Worm (Caenorhabditis elegans) whole organism, L2 larva: ENCODE data around the gene F48F5.6.

Experiments used
- F13H6.1 ChIP-seq: sonication (generic microtip); optimal IDR thresholded peaks from 2 replicates; lab custom pipeline; 2016; ENCODE audit warnings: missing genetic modification characterization, missing compliant biosample characterization
- ama-1 ChIP-seq: fragments of 150-350 bp; optimal IDR thresholded peaks from 2 replicates; lab custom pipeline; 2018; ENCODE audit warnings: inconsistent platforms
- blmp-1 ChIP-seq: sonication (generic microtip); optimal IDR thresholded peaks from 2 replicates; lab custom pipeline; 2017; ENCODE audit warnings: missing genetic modification characterization, mild to moderate bottlenecking, missing compliant biosample characterization, antibody characterized with exemption, moderate library complexity; ENCODE audit not compliant: insufficient read depth
- ceh-82 ChIP-seq: fragments of 150-350 bp; optimal IDR thresholded peaks from 2 replicates; lab custom pipeline; 2014; ENCODE audit warnings: missing biosample characterization, missing genetic modification characterization
- elt-1 ChIP-seq: fragments of 150-350 bp; optimal IDR thresholded peaks from 2 replicates; lab custom pipeline; 2014; ENCODE audit warnings: missing biosample characterization, missing genetic modification characterization
- lin-13 ChIP-seq: fragments of 150-350 bp; optimal IDR thresholded peaks from 2 replicates; lab custom pipeline; 2014; ENCODE audit warnings: missing biosample characterization, missing genetic modification reagents, missing genetic modification characterization
- nhr-11 ChIP-seq: fragments of 150-350 bp; optimal IDR thresholded peaks from 2 replicates; lab custom pipeline; 2014; ENCODE audit warnings: missing biosample characterization, missing genetic modification characterization
- sma-9 ChIP-seq, 2 experiments: fragments of 150-350 bp in 1 of 2; sonication (generic microtip) in 1 of 2; optimal IDR thresholded peaks; 2 replicates each; lab custom pipeline; 2014 to 2016; ENCODE audit warnings: missing genetic modification characterization in 2 of 2, mild to moderate bottlenecking in 1 of 2, missing biosample characterization in 1 of 2, missing compliant biosample characterization in 1 of 2, missing genetic modification reagents in 1 of 2, moderate library complexity in 1 of 2
- unc-39 ChIP-seq: fragments of 150-350 bp; optimal IDR thresholded peaks from 2 replicates; lab custom pipeline; 2014; ENCODE audit warnings: missing biosample characterization, missing genetic modification characterization
- unc-62 ChIP-seq: fragments of 150-350 bp; optimal IDR thresholded peaks from 2 replicates; lab custom pipeline; 2014; ENCODE audit warnings: missing biosample characterization, missing genetic modification reagents, missing genetic modification characterization
- ztf-11 ChIP-seq: sonication (generic microtip); optimal IDR thresholded peaks from 2 replicates; lab custom pipeline; 2017; ENCODE audit warnings: missing biosample characterization, missing genetic modification characterization

DNA sequence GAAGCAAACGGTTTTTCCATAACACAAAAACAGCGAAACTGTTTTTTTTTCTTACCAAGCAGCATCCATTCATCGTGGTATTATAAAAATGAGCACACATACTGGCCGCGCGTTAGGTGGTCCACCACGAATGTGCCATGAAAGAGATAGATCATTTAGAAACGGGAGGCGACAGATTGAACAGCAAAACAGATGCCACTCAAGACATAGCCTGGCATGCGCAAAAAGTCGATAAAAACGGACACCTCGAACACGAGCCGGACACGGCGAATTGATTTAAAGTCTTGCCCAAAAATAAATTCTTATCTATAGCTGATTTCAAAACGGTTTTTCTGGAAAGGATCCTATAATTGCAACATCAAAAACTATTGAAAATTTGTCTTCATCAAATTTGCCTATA lies 4.2 kb upstream of the F48F5.6 start:
- no peak for TF ChIP-seq ceh-82
- no peak for TF ChIP-seq elt-1 (tag; lab: Kevin White, UChicago)
- no peak for TF ChIP-seq F13H6.1 (tag; lab: Kevin White, UChicago)
- TF ChIP-seq ztf-11, result no peak
- no peak for TF ChIP-seq ama-1 (lab: Kevin White, UChicago)
- TF ChIP-seq lin-13 (GFP tag; lab: Kevin White, UChicago), result no peak
- no peak for TF ChIP-seq unc-39 (tag; lab: Kevin White, UChicago)
- TF ChIP-seq blmp-1 (tag; lab: Kevin White, UChicago), result no peak
- TF ChIP-seq sma-9 (GFP tag; optimal IDR thresholded peaks at IDR 0.05; lab: Kevin White, UChicago), result no peak
- no peak for TF ChIP-seq sma-9 (tag; optimal IDR thresholded peaks at IDR 0.05; lab: Kevin White, UChicago)
- TF ChIP-seq unc-62 (GFP tag; lab: Kevin White, UChicago), result no peak
- TF ChIP-seq nhr-11 (tag; lab: Kevin White, UChicago), result no peak
